Worm (Caenorhabditis elegans) whole organism, L4 larva: ENCODE data around the gene cpna-1.

Source experiments
- F26F4.8 ChIP-seq: fragments of 200-800 bp; sonication (Bioruptor generic); conservative IDR thresholded peaks from 2 replicates; pipeline ENCODE4 v1.3.6; 2022; ENCODE audit warnings: missing genetic modification characterization, missing compliant biosample characterization
- dve-1 ChIP-seq: sonication (generic microtip); optimal IDR thresholded peaks from 2 replicates; lab custom pipeline; 2017; ENCODE audit warnings: antibody characterized with exemption, mild to moderate bottlenecking, missing genetic modification characterization, missing compliant biosample characterization; ENCODE audit not compliant: insufficient read depth
- unc-62 ChIP-seq, 3 experiments: fragments of 150-350 bp in 1 of 3; sonication (generic microtip); optimal IDR thresholded peaks in 2 of 3; peaks in 1 of 3; 1 replicate in 1 of 3; 2 replicates in 2 of 3; lab custom pipeline; 2014 to 2017; ENCODE audit warnings: missing biosample characterization in 3 of 3, missing genetic modification characterization in 3 of 3, missing genetic modification reagents in 3 of 3, missing genotype in 1 of 3

DNA sequence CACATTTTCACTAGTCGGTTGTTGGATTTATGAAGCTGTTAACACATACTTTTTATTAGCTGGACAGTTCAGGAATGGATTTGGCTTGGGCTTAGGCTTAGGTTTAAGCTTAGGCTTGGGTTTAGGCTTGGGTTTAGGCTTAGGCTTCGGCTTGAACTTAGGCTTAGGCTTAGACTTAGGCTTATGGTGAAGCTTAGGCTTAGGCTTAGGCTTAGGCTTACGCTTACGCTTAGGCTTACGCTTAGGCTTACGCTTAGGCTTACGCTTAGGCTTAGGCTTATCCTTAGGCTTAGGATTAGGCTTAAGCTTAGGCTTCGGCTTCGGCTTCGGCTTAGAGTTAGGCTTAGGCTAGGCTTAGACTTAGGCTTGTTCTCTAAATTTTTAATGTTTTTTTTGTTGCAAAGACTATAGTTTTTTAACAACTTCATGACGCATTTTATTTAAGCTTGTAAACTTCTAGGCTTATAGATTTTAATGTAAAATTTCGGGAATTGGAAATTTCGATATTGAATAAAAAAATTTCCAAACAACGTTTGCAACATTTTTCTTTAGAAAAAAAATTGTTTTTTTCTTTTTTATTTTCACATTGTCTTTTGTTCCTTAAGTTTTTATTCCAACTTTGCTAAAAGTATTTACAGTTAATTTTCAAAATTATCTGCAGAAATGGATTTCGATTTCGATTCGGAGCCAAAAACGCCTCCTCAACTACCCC is 31.2 kb upstream of the cpna-1 start, which contains the start of gene R03H10.2:
- TF ChIP-seq F26F4.8 (GFP tag; lab: Robert Waterston, UW): no peak
- TF ChIP-seq unc-62 (GFP tag; optimal IDR thresholded peaks at IDR 0.05 in 1 of 2; lab: Kevin White, UChicago): no peak
- TF ChIP-seq unc-62 (tag; optimal IDR thresholded peaks at IDR 0.05; lab: Kevin White, UChicago): no peak
- TF ChIP-seq dve-1: no peak
